Worm (Caenorhabditis elegans) whole organism, mixed stage, embryonic: ENCODE results near the gene ZK896.1.

Experiments used
- nhr-28 ChIP-seq: fragments of 150-350 bp; optimal IDR thresholded peaks from 2 replicates; lab custom pipeline; 2014; ENCODE audit warnings: missing biosample characterization, missing genetic modification characterization
- unc-39 ChIP-seq: fragments of 150-350 bp; optimal IDR thresholded peaks from 2 replicates; lab custom pipeline; 2014; ENCODE audit warnings: missing biosample characterization, missing genetic modification characterization
- ztf-11 ChIP-seq: fragments of 150-350 bp; optimal IDR thresholded peaks from 2 replicates; lab custom pipeline; 2014; ENCODE audit warnings: missing biosample characterization, missing genetic modification characterization

ce11 chrIV:12831609-12832500 is 43.3 kb downstream of the ZK896.1 start:
- TF ChIP-seq nhr-28 (tag; lab: Kevin White, UChicago) (no peak), ztf-11 (tag; lab: Kevin White, UChicago) (no peak), unc-39 (tag; lab: Kevin White, UChicago) (no peak)
